Worm (Caenorhabditis elegans) whole organism, L3 larva: Measurements from ENCODE around the gene snap-29.
A peak's percentile ranks its signal among the peaks of the same experiment; 100 is the strongest.

ENCODE experiments used
- R02D3.7 ChIP-seq: fragments of 150-350 bp; optimal IDR thresholded peaks from 2 replicates; lab custom pipeline; 2014; ENCODE audit warnings: missing biosample characterization, missing genetic modification characterization
- ama-1 ChIP-seq: fragments of 150-350 bp; optimal IDR thresholded peaks from 2 replicates; lab custom pipeline; 2018
- ceh-16 ChIP-seq: sonication (generic microtip); optimal IDR thresholded peaks from 2 replicates; lab custom pipeline; 2017; ENCODE audit warnings: missing biosample characterization, missing genetic modification characterization
- ceh-28 ChIP-seq: fragments of 150-350 bp; optimal IDR thresholded peaks from 2 replicates; lab custom pipeline; 2014; ENCODE audit warnings: missing biosample characterization, missing genetic modification reagents, missing genetic modification characterization
- daf-12 ChIP-seq: fragments of 150-350 bp; optimal IDR thresholded peaks from 2 replicates; lab custom pipeline; 2014; ENCODE audit warnings: missing biosample characterization, missing genetic modification reagents, missing genetic modification characterization
- elt-2 ChIP-seq: sonication (generic microtip); optimal IDR thresholded peaks from 2 replicates; lab custom pipeline; 2016; ENCODE audit warnings: missing genetic modification reagents, mild to moderate bottlenecking, missing genetic modification characterization, missing compliant biosample characterization
- eor-1 ChIP-seq, 2 experiments: fragments of 150-350 bp; optimal IDR thresholded peaks; 2 replicates each; lab custom pipeline; 2014 to 2018; ENCODE audit warnings: missing biosample characterization in 2 of 2, missing genetic modification characterization in 2 of 2
- fkh-10 ChIP-seq: sonication (generic microtip); optimal IDR thresholded peaks from 2 replicates; lab custom pipeline; 2017; ENCODE audit warnings: missing biosample characterization, missing genetic modification reagents, missing genetic modification characterization
- fkh-2 ChIP-seq: fragments of 150-350 bp; optimal IDR thresholded peaks from 2 replicates; lab custom pipeline; 2014; ENCODE audit warnings: missing biosample characterization, missing genetic modification reagents, missing genetic modification characterization
- fos-1 ChIP-seq: fragments of 150-350 bp; optimal IDR thresholded peaks from 2 replicates; lab custom pipeline; 2014; ENCODE audit warnings: missing biosample characterization, missing genetic modification characterization
- hmg-11 ChIP-seq: sonication (generic microtip); optimal IDR thresholded peaks from 2 replicates; lab custom pipeline; 2016; ENCODE audit warnings: missing genetic modification characterization, missing compliant biosample characterization
- jun-1 ChIP-seq: fragments of 150-350 bp; optimal IDR thresholded peaks from 2 replicates; lab custom pipeline; 2014; ENCODE audit warnings: missing biosample characterization, missing genetic modification reagents, missing genetic modification characterization
- lin-15B ChIP-seq: fragments of 150-350 bp; optimal IDR thresholded peaks from 2 replicates; lab custom pipeline; 2014; ENCODE audit warnings: missing biosample characterization, missing genetic modification characterization
- lin-39 ChIP-seq: fragments of 150-350 bp; optimal IDR thresholded peaks from 2 replicates; lab custom pipeline; 2018; ENCODE audit warnings: missing biosample characterization, missing genetic modification reagents, missing genetic modification characterization
- lsy-12 ChIP-seq: sonication (generic microtip); optimal IDR thresholded peaks from 2 replicates; lab custom pipeline; 2016; ENCODE audit warnings: mild to moderate bottlenecking, missing genetic modification characterization, missing compliant biosample characterization
- mdl-1 ChIP-seq: fragments of 150-350 bp; optimal IDR thresholded peaks from 2 replicates; lab custom pipeline; 2014; ENCODE audit warnings: missing biosample characterization, missing genetic modification characterization
- mml-1 ChIP-seq: fragments of 150-350 bp; sonication (generic microtip); optimal IDR thresholded peaks from 3 replicates; lab custom pipeline; 2014; ENCODE audit warnings: missing biosample characterization, missing genetic modification characterization
- nfya-1 ChIP-seq: sonication (generic microtip); optimal IDR thresholded peaks from 2 replicates; lab custom pipeline; 2017; ENCODE audit warnings: missing genetic modification characterization, mild to moderate bottlenecking, missing compliant biosample characterization, antibody characterized with exemption, moderate library complexity; ENCODE audit not compliant: insufficient read depth
- nhr-23 ChIP-seq: fragments of 150-350 bp; optimal IDR thresholded peaks from 2 replicates; lab custom pipeline; 2014; ENCODE audit warnings: missing biosample characterization, missing genetic modification reagents, missing genetic modification characterization
- nhr-237 ChIP-seq: fragments of 150-350 bp; optimal IDR thresholded peaks from 2 replicates; lab custom pipeline; 2014; ENCODE audit warnings: missing biosample characterization, missing genetic modification characterization
- nhr-25 ChIP-seq: sonication (generic microtip); optimal IDR thresholded peaks from 2 replicates; lab custom pipeline; 2017; ENCODE audit warnings: missing biosample characterization, missing genetic modification characterization
- nhr-28 ChIP-seq: fragments of 150-350 bp; optimal IDR thresholded peaks from 2 replicates; lab custom pipeline; 2014; ENCODE audit warnings: missing biosample characterization, missing genetic modification characterization
- nhr-43 ChIP-seq: sonication (generic microtip); optimal IDR thresholded peaks from 2 replicates; lab custom pipeline; 2016; ENCODE audit warnings: mild to moderate bottlenecking, missing genetic modification characterization, missing compliant biosample characterization; ENCODE audit not compliant: poor library complexity, severe bottlenecking
- nhr-67 ChIP-seq: fragments of 150-350 bp; optimal IDR thresholded peaks from 2 replicates; lab custom pipeline; 2014; ENCODE audit warnings: missing biosample characterization, missing genetic modification characterization
- nhr-76 ChIP-seq: fragments of 150-350 bp; sonication (generic microtip); optimal IDR thresholded peaks from 5 replicates; lab custom pipeline; 2014; ENCODE audit warnings: missing biosample characterization, missing genetic modification characterization
- pha-4 ChIP-seq: fragments of 150-350 bp; optimal IDR thresholded peaks from 2 replicates; lab custom pipeline; 2014; ENCODE audit warnings: missing biosample characterization, missing genetic modification reagents, missing genetic modification characterization
- skn-1 ChIP-seq: fragments of 150-350 bp; optimal IDR thresholded peaks from 2 replicates; lab custom pipeline; 2014; ENCODE audit warnings: missing biosample characterization, missing genetic modification characterization
- snpc-4 ChIP-seq: fragments of 150-350 bp; optimal IDR thresholded peaks from 2 replicates; lab custom pipeline; 2014; ENCODE audit warnings: missing biosample characterization, missing genetic modification characterization
- unc-39 ChIP-seq: sonication (generic microtip); optimal IDR thresholded peaks from 4 replicates; lab custom pipeline; 2017; ENCODE audit warnings: missing biosample characterization, missing genetic modification characterization
- unc-62 ChIP-seq: fragments of 150-350 bp; sonication (generic microtip); optimal IDR thresholded peaks from 4 replicates; lab custom pipeline; 2014; ENCODE audit warnings: missing biosample characterization, missing genetic modification reagents, missing genetic modification characterization
- zag-1 ChIP-seq: fragments of 150-350 bp; optimal IDR thresholded peaks from 2 replicates; lab custom pipeline; 2014; ENCODE audit warnings: missing biosample characterization, missing genetic modification characterization
- ztf-11 ChIP-seq: fragments of 150-350 bp; optimal IDR thresholded peaks from 2 replicates; lab custom pipeline; 2014; ENCODE audit warnings: missing biosample characterization, missing genetic modification characterization
- ztf-4 ChIP-seq: fragments of 150-350 bp; optimal IDR thresholded peaks from 2 replicates; lab custom pipeline; 2014; ENCODE audit warnings: missing biosample characterization, missing genetic modification characterization

The snap-29 gene

DNA sequence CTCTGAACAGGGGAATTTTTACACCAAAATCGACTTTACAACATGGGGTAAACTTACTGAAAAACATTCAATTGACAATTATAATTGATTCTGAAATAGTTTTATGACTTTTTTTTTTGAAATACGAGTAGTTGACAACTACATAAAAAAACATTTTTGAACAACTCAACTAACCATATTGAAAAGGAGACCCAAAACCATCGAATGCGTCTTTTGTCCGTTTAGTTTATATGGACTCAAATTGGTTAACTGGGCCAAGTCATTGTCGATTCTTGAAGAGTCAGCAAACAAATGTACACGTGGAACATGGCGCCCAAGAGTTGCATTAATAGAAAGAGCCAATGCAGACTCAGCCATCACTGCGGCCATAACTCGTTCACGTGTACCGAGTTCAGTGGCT lies 9.6 kb upstream of the snap-29 start:
- TF ChIP-seq nhr-23 (tag; lab: Kevin White, UChicago) (no peak), lsy-12 (tag; lab: Kevin White, UChicago) (no peak), nhr-237 (no peak), nhr-25 (tag; lab: Kevin White, UChicago) (no peak), ceh-16 (tag; lab: Kevin White, UChicago) (no peak), ama-1 (no peak), unc-39 (tag; lab: Kevin White, UChicago) (no peak), fkh-2 (tag; lab: Kevin White, UChicago) (no peak)

DNA sequence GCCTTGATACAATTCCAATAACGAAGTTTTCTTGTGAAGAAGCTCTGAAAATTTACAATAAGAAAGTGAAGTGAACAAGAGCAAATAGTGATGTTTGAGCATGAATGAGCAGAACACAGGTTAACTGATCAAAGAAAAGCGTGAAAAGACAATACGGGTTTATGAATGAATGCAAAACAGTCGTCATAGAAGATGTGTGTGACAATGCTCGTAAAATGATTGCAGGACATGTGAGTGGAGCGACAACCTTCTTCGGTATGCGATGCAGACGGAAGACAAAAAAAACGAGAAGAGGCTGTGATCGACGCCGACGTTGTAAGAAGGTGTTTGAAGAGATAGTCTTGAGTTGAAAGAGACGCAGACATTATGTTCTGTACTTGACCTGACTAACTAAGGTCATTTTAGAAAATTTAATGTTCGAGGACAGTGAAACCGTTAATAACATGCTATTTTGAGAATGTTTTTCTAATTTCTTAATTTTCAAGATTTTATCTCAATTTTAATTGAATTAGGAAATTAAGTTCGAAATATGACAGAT lies 8.7 kb upstream of the snap-29 start, which contains the start of gene mig-22:
Gene mig-22 (minus strand): TSS at position 51 of the 538 bp plus-strand sequence.
- TF ChIP-seq eor-1 (tag; optimal IDR thresholded peaks at IDR 0.05; lab: Kevin White, UChicago), result no peak
- peak; percentile 17 for TF ChIP-seq nhr-23 (tag; lab: Kevin White, UChicago)
- peak; percentile 83 for TF ChIP-seq nhr-25 (tag; lab: Kevin White, UChicago)

- TF ChIP-seq hmg-11 (tag; lab: Kevin White, UChicago), result peak; percentile 86
- TF ChIP-seq elt-2, result peak; percentile 32
- no peak for TF ChIP-seq fos-1 (tag; lab: Kevin White, UChicago)
- TF ChIP-seq nhr-23 (tag; lab: Kevin White, UChicago), result peak; percentile 47
- TF ChIP-seq lsy-12 (tag; lab: Kevin White, UChicago), result no peak
- TF ChIP-seq nhr-28, result no peak
- TF ChIP-seq zag-1 (tag; lab: Kevin White, UChicago), result no peak
- TF ChIP-seq snpc-4, result peak; percentile 28
- no peak for TF ChIP-seq daf-12 (tag; lab: Kevin White, UChicago)
- TF ChIP-seq pha-4 (tag; lab: Kevin White, UChicago), result peak; percentile 57
- TF ChIP-seq nhr-43, result peak; percentile 74
- peak; percentile 59 for TF ChIP-seq nfya-1 (tag; lab: Kevin White, UChicago)
- TF ChIP-seq skn-1 (tag; lab: Kevin White, UChicago), result peak; percentile 42
- no peak for TF ChIP-seq nhr-76 (tag; lab: Kevin White, UChicago)
- peak; percentile 32 for TF ChIP-seq R02D3.7 (tag; lab: Kevin White, UChicago)
- peak; percentile 38 for TF ChIP-seq nhr-67 (tag; lab: Kevin White, UChicago)
- TF ChIP-seq ceh-28, result peak; percentile 48
- TF ChIP-seq lin-15B, result no peak
- no peak for TF ChIP-seq ztf-11 (tag; lab: Kevin White, UChicago)
- no peak for TF ChIP-seq fkh-2 (tag; lab: Kevin White, UChicago)
Measured at ce11 chrIII:8767889-8768361, 8.1 kb upstream of the snap-29 start, which contains the start of gene mtss-1. Gene mtss-1, plus strand, starts transcription at chrIII:8768311.

DNA sequence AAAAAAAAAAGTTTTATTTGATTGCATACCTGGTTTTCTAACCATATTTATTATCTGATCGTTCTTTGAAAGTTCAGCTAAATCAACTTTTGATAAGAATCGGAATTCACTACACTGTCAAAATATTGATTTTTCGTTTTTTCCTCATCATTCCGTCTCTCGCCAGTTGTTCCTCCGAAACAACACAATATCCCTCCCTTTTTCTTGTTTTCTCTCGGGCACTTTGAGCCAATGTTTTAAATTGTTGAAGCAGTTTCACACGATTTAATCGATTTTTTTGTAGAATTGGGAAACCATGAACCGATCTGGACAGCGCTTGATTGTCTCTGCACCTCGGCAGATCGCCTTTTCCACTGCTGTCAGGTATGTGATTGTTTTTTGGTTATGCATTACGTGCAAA lies 6.8 kb upstream of the snap-29 start, which contains the start of gene K02D10.1:
Gene K02D10.1 (plus strand): TSS at position 284 of the 400 bp plus-strand sequence.
- TF ChIP-seq R02D3.7 (tag; lab: Kevin White, UChicago) (no peak), jun-1 (tag; lab: Kevin White, UChicago) (no peak), mdl-1 (tag; lab: Kevin White, UChicago) (no peak), ztf-4 (tag; lab: Kevin White, UChicago) (no peak), lsy-12 (tag; lab: Kevin White, UChicago) (no peak), unc-62 (GFP tag; lab: Kevin White, UChicago) (no peak), nhr-237 (no peak), fkh-10 (no peak), fkh-2 (tag; lab: Kevin White, UChicago) (no peak), lin-15B (no peak), ceh-16 (tag; lab: Kevin White, UChicago) (no peak), nhr-67 (tag; lab: Kevin White, UChicago) (no peak), ceh-28 (peak; percentile 29), unc-39 (tag; lab: Kevin White, UChicago) (no peak), ama-1 (peak; percentile 62), nhr-43 (no peak), mml-1 (tag; lab: Kevin White, UChicago) (no peak), pha-4 (tag; lab: Kevin White, UChicago) (no peak)
- TF ChIP-seq, all 47 proteins: peak for 2

ce11 chrIII:8770243-8770642 lies 5.8 kb upstream of the snap-29 start:
- TF ChIP-seq daf-12 (tag; lab: Kevin White, UChicago), result no peak
- no peak for TF ChIP-seq lin-39 (tag; lab: Kevin White, UChicago)
- peak; percentile 58 for TF ChIP-seq nhr-25 (tag; lab: Kevin White, UChicago)
- TF ChIP-seq zag-1 (tag; lab: Kevin White, UChicago), result no peak
- TF ChIP-seq ceh-16 (tag; lab: Kevin White, UChicago), result no peak
- no peak for TF ChIP-seq R02D3.7 (tag; lab: Kevin White, UChicago)
- no peak for TF ChIP-seq nfya-1 (tag; lab: Kevin White, UChicago)
- TF ChIP-seq nhr-237, result no peak
- no peak for TF ChIP-seq unc-39 (tag; lab: Kevin White, UChicago)
- TF ChIP-seq hmg-11 (tag; lab: Kevin White, UChicago), result no peak
- peak; percentile 30 for TF ChIP-seq nhr-23 (tag; lab: Kevin White, UChicago)
- no peak for TF ChIP-seq lin-15B
